Fruit fly (Drosophila melanogaster) whole organism, adult: ENCODE data around the gene Sec16.

Experiments
- CG11617 ChIP-seq: fragments of 200-800 bp; sonication (Bioruptor generic); optimal IDR thresholded peaks from 2 replicates; lab custom pipeline; 2017; ENCODE audit warnings: mild to moderate bottlenecking, missing biosample characterization, missing genetic modification reagents, missing genetic modification characterization
- CG12768 ChIP-seq: fragments of 200-800 bp; sonication (Bioruptor generic); optimal IDR thresholded peaks from 2 replicates; lab custom pipeline; 2017; ENCODE audit warnings: missing biosample characterization, missing genetic modification characterization, mild to moderate bottlenecking, moderate library complexity, missing genetic modification reagents
- CG14711 ChIP-seq: fragments of 200-800 bp; sonication (Bioruptor generic); optimal IDR thresholded peaks from 2 replicates; lab custom pipeline; 2018; ENCODE audit warnings: missing biosample characterization, mild to moderate bottlenecking, missing genetic modification characterization, moderate library complexity
- CG1620 ChIP-seq: fragments of 200-800 bp; sonication (Bioruptor generic); optimal IDR thresholded peaks from 2 replicates; lab custom pipeline; 2016; ENCODE audit warnings: missing biosample characterization, missing genetic modification characterization
- CG33017 ChIP-seq: fragments of 200-800 bp; sonication (Bioruptor generic); optimal IDR thresholded peaks from 2 replicates; lab custom pipeline; 2018; ENCODE audit warnings: missing biosample characterization, mild to moderate bottlenecking, missing genetic modification characterization, moderate library complexity
- CG5204 ChIP-seq: fragments of 200-800 bp; sonication (Bioruptor generic); optimal IDR thresholded peaks from 2 replicates; lab custom pipeline; 2016; ENCODE audit warnings: missing biosample characterization, missing genetic modification characterization
- CG7045 ChIP-seq: fragments of 200-800 bp; sonication (Bioruptor generic); optimal IDR thresholded peaks from 2 replicates; lab custom pipeline; 2017; ENCODE audit warnings: missing biosample characterization, mild to moderate bottlenecking, missing genetic modification characterization
- CG7101 ChIP-seq: fragments of 200-800 bp; sonication (Bioruptor generic); optimal IDR thresholded peaks from 2 replicates; lab custom pipeline; 2018; ENCODE audit warnings: missing biosample characterization, mild to moderate bottlenecking, missing genetic modification characterization, moderate library complexity
- Clk ChIP-seq: fragments of 200-800 bp; sonication (Bioruptor generic); optimal IDR thresholded peaks from 2 replicates; lab custom pipeline; 2017; ENCODE audit warnings: missing biosample characterization, missing genetic modification characterization
- Crg-1 ChIP-seq: fragments of 200-800 bp; sonication (Bioruptor generic); optimal IDR thresholded peaks from 2 replicates; lab custom pipeline; 2016; ENCODE audit warnings: missing biosample characterization, missing genetic modification characterization
- Hr96 ChIP-seq: fragments of 200-800 bp; sonication (Bioruptor generic); optimal IDR thresholded peaks from 2 replicates; lab custom pipeline; 2016; ENCODE audit warnings: missing biosample characterization, missing genetic modification characterization
- Mnt ChIP-seq: fragments of 200-800 bp; sonication (Bioruptor generic); optimal IDR thresholded peaks from 2 replicates; lab custom pipeline; 2016; ENCODE audit warnings: missing biosample characterization, mild to moderate bottlenecking, missing genetic modification characterization
- bab1 ChIP-seq: fragments of 200-800 bp; sonication (Bioruptor generic); optimal IDR thresholded peaks from 3 replicates; lab custom pipeline; 2019; ENCODE audit warnings: missing biosample characterization, mild to moderate bottlenecking, missing genetic modification characterization, moderate library complexity
- cic ChIP-seq: fragments of 200-800 bp; sonication (Bioruptor generic); optimal IDR thresholded peaks from 2 replicates; lab custom pipeline; 2017; ENCODE audit warnings: missing biosample characterization, mild to moderate bottlenecking, missing genetic modification characterization, moderate library complexity
- cnc ChIP-seq, 2 experiments: fragments of >200 bp; optimal IDR thresholded peaks; 2 replicates each; lab custom pipeline; 2017
- kay ChIP-seq: fragments of 200-800 bp; sonication (Bioruptor generic); peaks from one replicate; lab custom pipeline; 2016; ENCODE audit warnings: missing biosample characterization, missing genetic modification characterization, borderline replicate concordance
- ovo ChIP-seq: fragments of 200-800 bp; sonication (Bioruptor generic); optimal IDR thresholded peaks from 2 replicates; lab custom pipeline; 2016; ENCODE audit warnings: missing biosample characterization, missing genetic modification characterization
- pad ChIP-seq: fragments of 200-800 bp; sonication (Bioruptor generic); optimal IDR thresholded peaks from 3 replicates; lab custom pipeline; 2017; ENCODE audit warnings: missing biosample characterization, missing genetic modification characterization, mild to moderate bottlenecking, moderate library complexity, missing genetic modification reagents
- tj ChIP-seq: fragments of 200-800 bp; sonication (Bioruptor generic); optimal IDR thresholded peaks from 3 replicates; lab custom pipeline; 2017; ENCODE audit warnings: missing biosample characterization, mild to moderate bottlenecking, missing genetic modification characterization, moderate library complexity
- toe ChIP-seq: fragments of 200-800 bp; sonication (Bioruptor generic); optimal IDR thresholded peaks from 2 replicates; lab custom pipeline; 2016; ENCODE audit warnings: missing biosample characterization, missing genetic modification characterization

Sec16 gene

dm6 chrX:12632157-12632422, 36.2 kb downstream of the Sec16 start:
- TF ChIP-seq pad (no peak), CG14711 (tag; lab: Kevin White, UChicago) (no peak), tj (no peak), CG11617 (GFP tag; lab: Kevin White, UChicago) (no peak), CG7101 (tag; lab: Kevin White, UChicago) (no peak), cic (GFP tag; lab: Kevin White, UChicago) (no peak), ovo (GFP tag; lab: Kevin White, UChicago) (no peak), CG7045 (GFP tag; lab: Kevin White, UChicago) (no peak), Hr96 (GFP tag; lab: Kevin White, UChicago) (no peak), CG33017 (no peak), bab1 (GFP tag; lab: Kevin White, UChicago) (no peak), Clk (GFP tag; lab: Kevin White, UChicago) (no peak)

DNA sequence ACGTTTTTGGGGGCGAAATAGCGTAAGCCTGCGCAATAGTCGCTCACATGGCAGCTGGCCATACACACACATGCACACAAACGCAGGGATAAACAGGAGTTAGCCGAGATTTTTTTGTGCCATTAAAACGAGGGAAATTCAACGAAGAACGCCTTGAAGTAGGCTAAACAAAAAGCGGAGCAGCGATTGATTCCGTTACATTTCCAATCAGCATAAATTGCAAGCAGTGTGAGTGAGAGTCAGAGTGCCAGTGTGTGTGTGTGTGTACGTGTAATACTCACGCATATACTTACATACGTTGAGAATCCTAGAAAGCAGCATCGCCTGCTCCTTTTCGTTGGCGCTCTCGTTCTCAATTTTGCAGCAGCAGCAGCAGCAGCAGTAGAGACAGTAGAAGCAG, 37.4 kb downstream of the Sec16 start:
- TF ChIP-seq pad (no peak), CG14711 (tag; lab: Kevin White, UChicago) (no peak), Crg-1 (GFP tag; lab: Kevin White, UChicago) (no peak), CG5204 (GFP tag; lab: Kevin White, UChicago) (no peak), CG12768 (GFP tag; lab: Kevin White, UChicago) (no peak)

DNA sequence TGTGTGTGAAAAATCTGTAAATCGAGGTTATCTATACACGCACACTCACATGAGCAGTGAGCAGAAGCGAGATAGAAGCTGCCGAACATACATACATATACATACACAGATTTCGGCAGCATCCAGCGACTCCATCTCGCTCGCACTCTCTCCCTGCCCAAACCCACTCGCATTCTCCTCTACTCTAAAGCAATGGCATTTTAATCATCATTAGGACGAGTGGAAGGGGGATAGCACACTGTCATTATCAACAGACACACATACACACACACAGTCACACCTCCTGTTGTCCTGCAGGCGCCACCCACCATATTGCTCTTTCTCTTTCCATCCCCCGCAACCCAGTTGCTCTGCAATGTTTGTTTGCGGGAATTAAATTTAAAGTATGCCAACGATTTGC, 38.1 kb downstream of the Sec16 start:
- TF ChIP-seq CG33017 = no peak
- no peak for TF ChIP-seq cic (GFP tag; lab: Kevin White, UChicago)
- no peak for TF ChIP-seq ovo (GFP tag; lab: Kevin White, UChicago)
- no peak for TF ChIP-seq CG1620 (GFP tag; lab: Kevin White, UChicago)
- no peak for TF ChIP-seq CG14711 (tag; lab: Kevin White, UChicago)
- no peak for TF ChIP-seq CG7045 (GFP tag; lab: Kevin White, UChicago)
- no peak for TF ChIP-seq cnc (optimal IDR thresholded peaks at IDR 0.05; lab: Kevin White, UChicago)
- no peak for TF ChIP-seq Hr96 (GFP tag; lab: Kevin White, UChicago)

dm6 chrX:12645361-12645760, 49.5 kb downstream of the Sec16 start:
- TF ChIP-seq kay (peak; percentile 44), CG7045 (GFP tag; lab: Kevin White, UChicago) (no peak)

- TF ChIP-seq cic (GFP tag; lab: Kevin White, UChicago) (no peak), CG5204 (GFP tag; lab: Kevin White, UChicago) (no peak), Hr96 (GFP tag; lab: Kevin White, UChicago) (no peak), CG7045 (GFP tag; lab: Kevin White, UChicago) (no peak), kay (no peak), pad (no peak), Clk (GFP tag; lab: Kevin White, UChicago) (no peak), CG1620 (GFP tag; lab: Kevin White, UChicago) (no peak), ovo (GFP tag; lab: Kevin White, UChicago) (no peak), tj (no peak), Crg-1 (GFP tag; lab: Kevin White, UChicago) (no peak), CG7101 (tag; lab: Kevin White, UChicago) (no peak), cnc (optimal IDR thresholded peaks at IDR 0.05; lab: Kevin White, UChicago) (no peak), toe (no peak), bab1 (GFP tag; lab: Kevin White, UChicago) (no peak), CG14711 (tag; lab: Kevin White, UChicago) (no peak), Mnt (no peak), CG11617 (GFP tag; lab: Kevin White, UChicago) (no peak), CG12768 (GFP tag; lab: Kevin White, UChicago) (no peak), CG33017 (no peak)
Measured at dm6 chrX:12651613-12652012, 55.8 kb downstream of the Sec16 start.

- TF ChIP-seq cnc (optimal IDR thresholded peaks at IDR 0.05; lab: Kevin White, UChicago) (no peak), Mnt (peak; percentile 82), ovo (GFP tag; lab: Kevin White, UChicago) (peak; percentile 64), Crg-1 (GFP tag; lab: Kevin White, UChicago) (peak; percentile 84), kay (no peak), Hr96 (GFP tag; lab: Kevin White, UChicago) (no peak), Clk (GFP tag; lab: Kevin White, UChicago) (peak; percentile 12), CG1620 (GFP tag; lab: Kevin White, UChicago) (peak; percentile 91), toe (peak; percentile 61), CG12768 (GFP tag; lab: Kevin White, UChicago) (peak; percentile 31), CG14711 (tag; lab: Kevin White, UChicago) (peak; percentile 36), CG5204 (GFP tag; lab: Kevin White, UChicago) (no peak), CG7101 (tag; lab: Kevin White, UChicago) (peak; percentile 80), CG11617 (GFP tag; lab: Kevin White, UChicago) (no peak), CG33017 (no peak), cic (GFP tag; lab: Kevin White, UChicago) (peak; percentile 35), tj (peak; percentile 60), bab1 (GFP tag; lab: Kevin White, UChicago) (peak; percentile 85), pad (peak; percentile 54), CG7045 (GFP tag; lab: Kevin White, UChicago) (no peak)
Measured at dm6 chrX:12653574-12653973, 57.7 kb downstream of the Sec16 start, which contains the start of gene CkIalpha. TSS of gene CkIalpha (plus strand) at chrX:12653626.

dm6 chrX:12654288-12654729, 58.5 kb downstream of the Sec16 start:
- no peak for TF ChIP-seq toe
- TF ChIP-seq Crg-1 (GFP tag; lab: Kevin White, UChicago) = peak; percentile 58
- TF ChIP-seq tj = peak; percentile 51
- peak; percentile 84 for TF ChIP-seq cic (GFP tag; lab: Kevin White, UChicago)
- peak; percentile 97 for TF ChIP-seq kay
- TF ChIP-seq pad = peak; percentile 96
- no peak for TF ChIP-seq Clk (GFP tag; lab: Kevin White, UChicago)
- peak; percentile 36 for TF ChIP-seq CG1620 (GFP tag; lab: Kevin White, UChicago)
- no peak for TF ChIP-seq CG12768 (GFP tag; lab: Kevin White, UChicago)
- TF ChIP-seq CG14711 (tag; lab: Kevin White, UChicago) = peak; percentile 29
- TF ChIP-seq CG7101 (tag; lab: Kevin White, UChicago) = peak; percentile 45
- no peak for TF ChIP-seq Hr96 (GFP tag; lab: Kevin White, UChicago)
- TF ChIP-seq CG7045 (GFP tag; lab: Kevin White, UChicago) = no peak
- TF ChIP-seq CG5204 (GFP tag; lab: Kevin White, UChicago) = no peak
- TF ChIP-seq bab1 (GFP tag; lab: Kevin White, UChicago) = peak; percentile 54
- peak; percentile 27 for TF ChIP-seq CG33017
- TF ChIP-seq Mnt = peak; percentile 75
- peak; percentile 51 for TF ChIP-seq ovo (GFP tag; lab: Kevin White, UChicago)
- no peak for TF ChIP-seq cnc (optimal IDR thresholded peaks at IDR 0.05; lab: Kevin White, UChicago)
- TF ChIP-seq CG11617 (GFP tag; lab: Kevin White, UChicago) = peak; percentile 26
